Worm (Caenorhabditis elegans): ENCODE results near the gene C13G5.2.

DNA sequence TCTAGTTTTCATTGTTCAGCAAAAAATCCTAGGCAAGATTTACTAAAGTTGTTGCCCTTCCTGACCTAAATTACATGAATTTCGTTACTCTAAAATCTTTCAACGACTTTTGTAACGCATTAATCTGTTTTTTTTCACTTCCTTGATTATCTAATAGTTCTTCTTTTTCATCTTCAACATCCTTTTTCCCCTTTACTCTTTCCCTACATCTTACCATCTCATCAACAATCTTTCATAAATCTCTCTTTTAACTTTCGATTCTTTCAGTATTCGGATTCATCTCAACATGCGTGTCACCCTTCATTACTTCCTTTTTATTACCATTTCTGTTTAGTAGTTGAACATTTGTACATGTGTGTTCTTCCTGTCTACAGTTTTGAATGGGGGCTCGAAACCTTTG, 44.4 kb downstream of the C13G5.2 start:
- no peak for TF ChIP-seq cog-1 (tag; optimal IDR thresholded peaks at IDR 0.05)
- TF ChIP-seq T22C8.4 (GFP tag; IDR thresholded peaks at IDR 0.05): no peak
- no peak for TF ChIP-seq ref-1 (GFP tag; conservative IDR thresholded peaks at IDR 0.05)
- TF ChIP-seq tab-1 (GFP tag; IDR thresholded peaks at IDR 0.05): no peak
- TF ChIP-seq med-1 (GFP tag; optimal IDR thresholded peaks at IDR 0.05; ENCODE audit: insufficient read depth): no peak
